Worm (Caenorhabditis elegans): ENCODE data around the gene oac-8.

oac-8 gene

DNA sequence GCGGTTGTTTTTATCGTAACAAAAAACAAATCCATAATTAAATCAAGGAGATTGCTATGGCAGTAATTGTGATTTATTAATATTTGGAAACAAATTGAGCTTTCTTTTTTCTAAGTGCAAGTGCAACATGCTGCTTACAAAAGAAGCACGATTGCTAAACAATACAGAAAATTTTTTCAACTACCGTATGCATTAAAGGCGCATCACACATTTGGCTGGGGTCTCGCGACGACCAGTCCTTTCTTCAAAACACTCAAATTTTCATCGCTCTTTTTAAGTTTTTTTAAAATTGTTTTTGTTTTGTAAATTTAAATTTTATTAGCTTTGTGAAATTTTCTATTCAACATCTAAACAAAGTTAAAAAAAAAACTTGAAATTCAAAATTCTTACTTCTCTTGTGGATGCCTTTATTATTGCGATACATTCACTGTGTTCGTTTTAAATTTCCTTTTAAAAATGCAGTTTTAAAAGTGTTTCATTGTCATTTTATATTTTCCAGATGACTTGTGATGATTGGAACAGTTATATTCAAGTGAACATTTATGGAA lies 37.7 kb upstream of the oac-8 start, which contains the start of gene zim-1:
TSS of gene zim-1 (plus strand) at position 498 of the 548 bp plus-strand sequence.
- no peak for TF ChIP-seq fos-1 (tag; optimal IDR thresholded peaks at IDR 0.05)
- TF ChIP-seq fkh-4 (tag; optimal IDR thresholded peaks at IDR 0.05; ENCODE audit: borderline replicate concordance), result no peak
- TF ChIP-seq ama-1 (optimal IDR thresholded peaks at IDR 0.05), result no peak
- TF ChIP-seq nhr-47 (tag; optimal IDR thresholded peaks at IDR 0.05), result no peak
- TF ChIP-seq hpl-2 (GFP tag; optimal IDR thresholded peaks at IDR 0.05), result no peak
- TF ChIP-seq aly-2 (tag; optimal IDR thresholded peaks at IDR 0.05), result no peak
- no peak for TF ChIP-seq efl-1 (optimal IDR thresholded peaks at IDR 0.05)
- TF ChIP-seq efl-1 (GFP tag; optimal IDR thresholded peaks at IDR 0.05 in 1 of 2), result no peak
- TF ChIP-seq hlh-4 (tag; optimal IDR thresholded peaks at IDR 0.05), result no peak
- no peak for TF ChIP-seq fkh-8 (tag; optimal IDR thresholded peaks at IDR 0.05)
- no peak for TF ChIP-seq egl-27 (tag; optimal IDR thresholded peaks at IDR 0.05)
- TF ChIP-seq ces-1 (GFP tag; optimal IDR thresholded peaks at IDR 0.05), result no peak
- no peak for TF ChIP-seq nhr-84 (tag; optimal IDR thresholded peaks at IDR 0.05)
- no peak for TF ChIP-seq rnt-1 (tag; optimal IDR thresholded peaks at IDR 0.05)

- TF ChIP-seq sox-4 (tag; optimal IDR thresholded peaks at IDR 0.05) (no peak), hlh-17 (GFP tag; optimal IDR thresholded peaks at IDR 0.05; ENCODE audit: borderline replicate concordance) (no peak), unc-130 (tag; optimal IDR thresholded peaks at IDR 0.05) (no peak), fkh-4 (tag; optimal IDR thresholded peaks at IDR 0.05; ENCODE audit: borderline replicate concordance) (no peak), lin-13 (GFP tag; optimal IDR thresholded peaks at IDR 0.05) (no peak), C16A3.4 (tag; optimal IDR thresholded peaks at IDR 0.05) (no peak), nhr-71 (tag; optimal IDR thresholded peaks at IDR 0.05) (no peak), mep-1 (tag; optimal IDR thresholded peaks at IDR 0.05) (no peak)
These were observed 29.4 kb upstream of the oac-8 start, which contains the start of gene zim-2 for ce11 chrIV:10554947-10555346. Gene zim-2 (plus strand): TSS chrIV:10555247.

DNA sequence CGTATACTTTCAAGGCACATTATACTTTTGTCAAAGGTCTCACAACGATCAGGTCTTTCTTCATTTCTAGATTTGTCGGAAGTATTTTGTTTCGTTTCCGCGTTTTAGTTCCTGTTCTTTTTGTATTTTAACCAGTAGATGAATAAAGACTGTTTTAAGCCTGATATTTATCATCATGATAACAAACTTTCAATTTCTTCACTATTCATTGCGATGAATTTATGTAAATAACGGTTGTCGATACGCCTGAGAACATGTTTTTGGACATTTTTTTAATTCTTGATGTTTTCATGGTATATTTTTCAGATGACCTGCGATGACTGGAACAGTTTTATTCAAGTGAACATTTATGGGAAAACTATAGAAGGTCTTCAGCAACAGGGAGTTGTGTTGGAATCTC lies 25.9 kb upstream of the oac-8 start, which contains the start of gene zim-3:
TSS of gene zim-3 (plus strand) at position 301 of the 400 bp plus-strand sequence.
- TF ChIP-seq dsc-1 (tag; optimal IDR thresholded peaks at IDR 0.05), result no peak
- no peak for TF ChIP-seq lir-3 (tag; optimal IDR thresholded peaks at IDR 0.05; ENCODE audit: poor library complexity)
- TF ChIP-seq mab-9 (GFP tag; IDR thresholded peaks at IDR 0.05), result no peak
- no peak for TF ChIP-seq sptf-1 (tag; optimal IDR thresholded peaks at IDR 0.05)
- no peak for TF ChIP-seq C34B4.2 (tag; optimal IDR thresholded peaks at IDR 0.05)
- no peak for TF ChIP-seq hlh-4 (tag; optimal IDR thresholded peaks at IDR 0.05)
- no peak for TF ChIP-seq swsn-7 (tag; optimal IDR thresholded peaks at IDR 0.05)
- no peak for TF ChIP-seq ceh-90 (tag; optimal IDR thresholded peaks at IDR 0.05)
- no peak for TF ChIP-seq xbp-1 (tag; optimal IDR thresholded peaks at IDR 0.05)
- TF ChIP-seq irx-1 (tag; optimal IDR thresholded peaks at IDR 0.05), result no peak

- TF ChIP-seq nhr-28 (tag; optimal IDR thresholded peaks at IDR 0.05), result no peak
- TF ChIP-seq lin-15B (tag; optimal IDR thresholded peaks at IDR 0.05), result no peak
- TF ChIP-seq fkh-10 (GFP tag; optimal IDR thresholded peaks at IDR 0.05), result no peak
- TF ChIP-seq mef-2 (tag; optimal IDR thresholded peaks at IDR 0.05), result no peak
- TF ChIP-seq mep-1 (tag; optimal IDR thresholded peaks at IDR 0.05), result no peak
- TF ChIP-seq lir-3 (tag; optimal IDR thresholded peaks at IDR 0.05; ENCODE audit: poor library complexity), result no peak
- no peak for TF ChIP-seq unc-86 (tag; optimal IDR thresholded peaks at IDR 0.05)
- no peak for TF ChIP-seq zag-1 (tag; optimal IDR thresholded peaks at IDR 0.05)
- no peak for TF ChIP-seq nhr-237 (tag; optimal IDR thresholded peaks at IDR 0.05)
- no peak for TF ChIP-seq hlh-4 (tag; optimal IDR thresholded peaks at IDR 0.05)
- no peak for TF ChIP-seq tbx-2 (tag; optimal IDR thresholded peaks at IDR 0.05)
- no peak for TF ChIP-seq zip-4 (GFP tag; optimal IDR thresholded peaks at IDR 0.05)
These were observed 22.7 kb upstream of the oac-8 start, which contains the start of gene him-8 for ce11 chrIV:10561605-10562004. Gene him-8 (plus strand): TSS chrIV:10561905.
